Fruit fly (Drosophila melanogaster): ENCODE data around the gene Mst87F.

Gene Mst87F

DNA sequence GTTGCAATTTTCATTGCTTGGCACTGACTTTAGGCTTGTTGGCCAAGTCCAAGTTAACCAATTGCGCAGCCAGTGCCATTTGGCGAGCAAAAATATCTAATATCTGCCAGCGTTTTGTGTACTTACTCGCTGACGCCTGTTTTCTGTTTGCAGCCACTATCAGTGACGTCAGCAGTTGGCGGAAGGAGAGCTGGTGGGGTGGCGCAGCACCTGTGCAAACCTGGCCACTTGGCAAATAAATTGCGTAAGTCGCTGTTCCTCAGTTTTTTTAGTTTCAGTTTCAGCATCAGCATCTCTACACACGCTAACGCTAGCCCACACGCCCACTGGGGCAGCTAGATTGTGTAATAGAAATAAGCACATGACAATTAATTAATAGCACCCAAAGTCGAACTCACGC is 8.8 kb downstream of the Mst87F start (continued):
- TF ChIP-seq HmgZ (tag; optimal IDR thresholded peaks at IDR 0.05) (no peak), Pdp1 (GFP tag; optimal IDR thresholded peaks at IDR 0.05) (peak in 1 of 2 experiments; percentile 60), Meics (GFP tag; optimal IDR thresholded peaks at IDR 0.05) (no peak), CG10543 (GFP tag; optimal IDR thresholded peaks at IDR 0.05) (peak; percentile 18), Hr51 (GFP tag; optimal IDR thresholded peaks at IDR 0.05) (no peak), NFAT (GFP tag; IDR thresholded peaks at IDR 0.05) (no peak), sug (tag; optimal IDR thresholded peaks at IDR 0.05) (no peak), lab (GFP tag; optimal IDR thresholded peaks at IDR 0.05) (peak; percentile 55), CG10209 (GFP tag; optimal IDR thresholded peaks at IDR 0.05) (peak; percentile 0), tio (GFP tag; optimal IDR thresholded peaks at IDR 0.05) (peak; percentile 14)

DNA sequence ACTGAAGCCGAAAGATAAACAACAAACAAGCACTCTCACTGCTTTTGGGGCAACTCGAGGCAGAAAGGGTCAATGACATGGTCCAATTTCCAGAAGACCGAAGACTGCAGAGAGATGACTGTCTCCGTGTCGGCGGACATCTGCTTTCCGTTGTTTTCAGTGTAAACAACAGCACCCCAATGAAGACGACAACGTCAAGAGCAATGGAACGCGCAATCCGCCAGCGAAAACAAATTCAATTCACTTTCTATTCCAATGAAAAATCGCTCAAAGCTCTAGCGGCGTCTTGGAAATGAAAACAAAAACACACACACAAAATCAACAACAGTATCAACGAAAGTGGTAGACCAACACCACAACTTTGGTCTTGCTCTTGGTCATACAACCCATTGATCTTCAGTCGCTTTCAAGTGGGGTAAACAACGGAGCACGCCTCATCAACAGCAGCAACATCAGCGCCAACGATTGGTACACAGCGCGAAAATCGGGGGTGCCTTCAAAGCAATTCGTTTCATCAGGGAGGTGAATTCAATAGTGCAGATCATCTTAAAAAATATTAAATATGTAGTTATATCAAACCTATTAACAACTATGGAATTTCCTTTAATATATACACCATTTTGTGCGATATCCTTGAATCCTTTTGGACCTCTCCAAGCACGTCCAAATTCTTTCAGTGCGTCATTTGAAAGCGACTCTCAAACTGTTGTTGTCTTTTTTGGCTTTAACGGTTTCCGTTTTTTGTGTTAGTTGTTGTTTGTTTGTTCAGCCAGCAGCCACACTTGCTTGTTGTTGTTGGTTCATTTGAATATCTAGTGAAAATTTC is 10.1 kb downstream of the Mst87F start:
- TF ChIP-seq CG4707 (GFP tag; optimal IDR thresholded peaks at IDR 0.05), result no peak
- TF ChIP-seq CG10321 (GFP tag; IDR thresholded peaks at IDR 0.05), result no peak
- TF ChIP-seq chinmo (GFP tag; IDR thresholded peaks at IDR 0.05; ENCODE audit: partially characterized antibody), result no peak
- TF ChIP-seq Adf1 (GFP tag; IDR thresholded peaks at IDR 0.05), result no peak
- no peak for TF ChIP-seq gfzf (GFP tag; optimal IDR thresholded peaks at IDR 0.05)
- TF ChIP-seq bbx (GFP tag; IDR thresholded peaks at IDR 0.05; ENCODE audit: partially characterized antibody), result no peak
- TF ChIP-seq mld (GFP tag; IDR thresholded peaks at IDR 0.05; ENCODE audit: partially characterized antibody), result no peak
- peak; percentile 61 for TF ChIP-seq PHDP (tag; optimal IDR thresholded peaks at IDR 0.05)
- TF ChIP-seq pum (GFP tag; optimal IDR thresholded peaks at IDR 0.05), result no peak
- TF ChIP-seq MTF-1 (GFP tag; optimal IDR thresholded peaks at IDR 0.05; ENCODE audit: borderline replicate concordance), result no peak
- TF ChIP-seq seq (GFP tag; IDR thresholded peaks at IDR 0.05), result no peak
- TF ChIP-seq sob (GFP tag; IDR thresholded peaks at IDR 0.05), result peak; percentile 5; the same call in 1 of the 2 replicates
- peak; percentile 22 for TF ChIP-seq CG4328 (GFP tag; optimal IDR thresholded peaks at IDR 0.05)
- TF ChIP-seq Mes4 (GFP tag; optimal IDR thresholded peaks at IDR 0.05), result no peak
- TF ChIP-seq scrt (GFP tag; optimal IDR thresholded peaks at IDR 0.05), result peak; percentile 16
- TF ChIP-seq Atf-2 (GFP tag; optimal IDR thresholded peaks at IDR 0.05), result no peak
- TF ChIP-seq twi (tag; optimal IDR thresholded peaks at IDR 0.05), result peak; percentile 6
- peak; percentile 53 for TF ChIP-seq CG17385 (GFP tag; optimal IDR thresholded peaks at IDR 0.05)
- peak; percentile 36 for TF ChIP-seq CG3847 (GFP tag; IDR thresholded peaks at IDR 0.05)
- peak; percentile 88 for TF ChIP-seq nmo (GFP tag; optimal IDR thresholded peaks at IDR 0.05)
- TF ChIP-seq CG16815 (GFP tag; optimal IDR thresholded peaks at IDR 0.05), result no peak
- no peak for TF ChIP-seq ftz-f1 (GFP tag; optimal IDR thresholded peaks at IDR 0.05)
- no peak for TF ChIP-seq HmgD (GFP tag; optimal IDR thresholded peaks at IDR 0.05)
- peak; percentile 10 for TF ChIP-seq CG17186 (GFP tag; optimal IDR thresholded peaks at IDR 0.05)
- TF ChIP-seq cg (GFP tag; optimal IDR thresholded peaks at IDR 0.05), result no peak
- no peak for TF ChIP-seq CG15696 (tag; optimal IDR thresholded peaks at IDR 0.05)
- TF ChIP-seq Dref (GFP tag; IDR thresholded peaks at IDR 0.05), result no peak
- TF ChIP-seq jumu (GFP tag; optimal IDR thresholded peaks at IDR 0.05), result no peak
- peak; percentile 9 for TF ChIP-seq Myb (GFP tag; optimal IDR thresholded peaks at IDR 0.05)
- no peak for TF ChIP-seq CG3065 (GFP tag; optimal IDR thresholded peaks at IDR 0.05)
- peak; percentile 14; the same call in 1 of the 2 replicates for TF ChIP-seq Awh (GFP tag; IDR thresholded peaks at IDR 0.05)
- peak; percentile 58; the same call in 2 of the 3 replicates for TF ChIP-seq dysf (GFP tag; IDR thresholded peaks at IDR 0.05)
- TF ChIP-seq CG34422 (GFP tag; IDR thresholded peaks at IDR 0.05), result no peak
- peak; percentile 40 to 47 for TF ChIP-seq Pdp1 (GFP tag; optimal IDR thresholded peaks at IDR 0.05)
- peak; percentile 35 for TF ChIP-seq CG5245 (GFP tag; optimal IDR thresholded peaks at IDR 0.05)
- no peak for TF ChIP-seq Sin3A (optimal IDR thresholded peaks at IDR 0.05)
- TF ChIP-seq Eip74EF (GFP tag; optimal IDR thresholded peaks at IDR 0.05), result peak in 1 of 2 experiments; percentile 80
- no peak for TF ChIP-seq aop (GFP tag; IDR thresholded peaks at IDR 0.05)
